Fruit fly (Drosophila melanogaster): ENCODE data around the gene Anp.
A peak's percentile ranks its signal among the peaks of the same experiment; 100 is the strongest.

DNA sequence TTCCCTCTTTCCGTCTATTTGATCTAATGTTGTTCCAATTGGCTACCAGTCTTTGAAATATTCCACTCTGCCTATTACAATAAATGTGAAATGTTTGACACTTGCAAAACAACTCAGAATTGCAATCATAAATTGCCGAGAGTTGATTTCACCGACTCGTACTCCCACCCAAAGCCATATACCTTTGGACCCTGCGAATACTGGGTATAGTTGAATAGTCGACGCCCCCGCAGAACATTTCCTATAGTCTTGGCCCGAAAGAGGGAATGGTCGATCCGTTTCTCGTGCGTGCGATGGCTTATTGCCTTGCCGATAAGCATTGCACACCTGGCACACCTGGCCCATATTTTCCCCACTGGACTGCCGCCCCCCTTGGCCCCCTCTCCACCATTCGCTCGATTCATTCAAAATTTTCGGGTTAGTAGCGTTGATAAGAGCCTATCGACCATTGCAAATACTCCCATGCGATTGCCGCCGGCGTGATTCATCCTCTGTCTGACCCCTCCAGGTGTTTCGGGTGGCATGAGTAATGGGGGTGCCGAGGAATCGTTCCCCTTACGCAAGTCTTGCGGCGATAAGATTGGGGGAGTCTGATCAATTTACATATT is 9.6 kb upstream of the Anp start:
- TF ChIP-seq Dp (GFP tag; optimal IDR thresholded peaks at IDR 0.05), result no peak
- TF ChIP-seq prd (optimal IDR thresholded peaks at IDR 0.05), result no peak
- TF ChIP-seq prd (GFP tag; IDR thresholded peaks at IDR 0.05), result no peak
- TF ChIP-seq Usf (GFP tag; optimal IDR thresholded peaks at IDR 0.05), result no peak
- no peak for TF ChIP-seq Elba2 (GFP tag; optimal IDR thresholded peaks at IDR 0.05)
- TF ChIP-seq sima (GFP tag; optimal IDR thresholded peaks at IDR 0.05), result no peak
- no peak for TF ChIP-seq kah (GFP tag; optimal IDR thresholded peaks at IDR 0.05)
- TF ChIP-seq CG11696 (GFP tag; IDR thresholded peaks at IDR 0.05), result no peak
- TF ChIP-seq MBD-R2 (GFP tag; IDR thresholded peaks at IDR 0.05), result peak; percentile 11; the same call in 1 of the 2 replicates
- no peak for TF ChIP-seq CG10431 (GFP tag; optimal IDR thresholded peaks at IDR 0.05)
- no peak for TF ChIP-seq HLHmδ (GFP tag; optimal IDR thresholded peaks at IDR 0.05)
- TF ChIP-seq lola (GFP tag; optimal IDR thresholded peaks at IDR 0.05), result no peak
- no peak for TF ChIP-seq abd-A (tag; optimal IDR thresholded peaks at IDR 0.05)
- no peak for TF ChIP-seq usp (GFP tag; optimal IDR thresholded peaks at IDR 0.05)
- no peak for TF ChIP-seq CG15696 (tag; optimal IDR thresholded peaks at IDR 0.05)
